Fruit fly (Drosophila melanogaster): ENCODE data around the gene CG5646.

Gene CG5646

DNA sequence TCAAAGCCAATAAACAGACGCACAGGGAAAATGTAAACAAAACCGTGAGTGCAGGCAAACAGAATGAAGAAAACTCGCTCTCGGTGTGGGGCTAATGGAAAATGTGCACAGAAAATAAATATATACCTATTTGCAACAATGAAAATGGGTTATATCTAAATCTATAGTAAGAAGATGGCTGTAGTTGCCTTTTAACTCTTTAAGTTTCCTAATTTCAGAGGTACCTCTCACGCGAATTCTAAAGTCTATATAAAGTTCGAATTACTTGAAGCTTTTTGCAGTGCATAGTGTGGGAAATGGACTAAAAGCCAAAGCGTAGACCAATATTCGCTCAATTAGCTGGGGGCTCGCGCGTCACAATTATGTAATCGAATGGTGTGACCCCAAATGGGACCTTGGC, 6.2 kb downstream of the CG5646 start (continued):
- TF ChIP-seq Asciz (GFP tag; optimal IDR thresholded peaks at IDR 0.05) (peak; percentile 84), pzg (GFP tag; optimal IDR thresholded peaks at IDR 0.05) (no peak), CTCF (GFP tag; optimal IDR thresholded peaks at IDR 0.05) (peak; percentile 8), CG2120 (GFP tag; optimal IDR thresholded peaks at IDR 0.05) (peak; percentile 68), Side (GFP tag; optimal IDR thresholded peaks at IDR 0.05) (peak; percentile 69), CG7372 (GFP tag; IDR thresholded peaks at IDR 0.05) (peak; percentile 59), fd102C (GFP tag; optimal IDR thresholded peaks at IDR 0.05) (no peak), MESR4 (GFP tag; optimal IDR thresholded peaks at IDR 0.05) (peak; percentile 14), MBD-R2 (GFP tag; IDR thresholded peaks at IDR 0.05) (peak; percentile 35; the same call in 1 of the 2 replicates), CG13894 (tag; optimal IDR thresholded peaks at IDR 0.05) (no peak), ERR (GFP tag; optimal IDR thresholded peaks at IDR 0.05) (peak; percentile 58), CG8359 (GFP tag; optimal IDR thresholded peaks at IDR 0.05; ENCODE audit: borderline replicate concordance) (peak; percentile 75), pum (GFP tag; optimal IDR thresholded peaks at IDR 0.05) (peak; percentile 77), Chrac-16 (GFP tag; optimal IDR thresholded peaks at IDR 0.05) (peak; percentile 78), Doc2 (GFP tag; IDR thresholded peaks at IDR 0.05) (no peak), CG33213 (GFP tag; optimal IDR thresholded peaks at IDR 0.05) (peak; percentile 60), CG13624 (GFP tag; optimal IDR thresholded peaks at IDR 0.05) (peak; percentile 63), CG17186 (GFP tag; optimal IDR thresholded peaks at IDR 0.05) (peak; percentile 15), CG9215 (GFP tag; IDR thresholded peaks at IDR 0.05) (peak; percentile 59), ato (GFP tag; IDR thresholded peaks at IDR 0.05; ENCODE audit: partially characterized antibody) (no peak), mirr (GFP tag; optimal IDR thresholded peaks at IDR 0.05) (no peak), dm (GFP tag; optimal IDR thresholded peaks at IDR 0.05) (peak; percentile 68), HLH54F (GFP tag; optimal IDR thresholded peaks at IDR 0.05) (peak; percentile 55), Atf-2 (GFP tag; optimal IDR thresholded peaks at IDR 0.05) (peak; percentile 50), danr (GFP tag; IDR thresholded peaks at IDR 0.05) (0 out of 2 replicates have a peak, but pooled peaks have one; percentile 53), salm (tag; optimal IDR thresholded peaks at IDR 0.05) (peak; percentile 83), schlank (tag; optimal IDR thresholded peaks at IDR 0.05) (no peak), CG16813 (GFP tag; IDR thresholded peaks at IDR 0.05; ENCODE audit: partially characterized antibody) (no peak), CG8089 (GFP tag; optimal IDR thresholded peaks at IDR 0.05) (peak; percentile 60), trh (GFP tag; optimal IDR thresholded peaks at IDR 0.05) (peak; percentile 53), CG3838 (GFP tag; optimal IDR thresholded peaks at IDR 0.05) (peak; percentile 32), Med (GFP tag) (peak; percentile 96), CG16863 (GFP tag; optimal IDR thresholded peaks at IDR 0.05) (peak; percentile 76), CG15696 (tag; optimal IDR thresholded peaks at IDR 0.05) (peak; percentile 47), CG3995 (GFP tag; optimal IDR thresholded peaks at IDR 0.05) (no peak), Pdp1 (GFP tag; optimal IDR thresholded peaks at IDR 0.05) (peak; percentile 73 to 81), D19B (GFP tag; optimal IDR thresholded peaks at IDR 0.05) (peak; percentile 43), NFAT (GFP tag; IDR thresholded peaks at IDR 0.05) (peak; percentile 65), CG2129 (GFP tag; IDR thresholded peaks at IDR 0.05; ENCODE audit: partially characterized antibody) (no peak), vvl (GFP tag; IDR thresholded peaks at IDR 0.05) (peak; percentile 86), CG9876 (GFP tag; optimal IDR thresholded peaks at IDR 0.05) (peak; percentile 56), phol (tag; optimal IDR thresholded peaks at IDR 0.05) (peak; percentile 90), exex (tag; optimal IDR thresholded peaks at IDR 0.05) (peak; percentile 24), GATAe (GFP tag; conservative IDR thresholded peaks at IDR 0.05) (no peak), cwo (GFP tag; optimal IDR thresholded peaks at IDR 0.05) (peak; percentile 68), CG4282 (GFP tag; optimal IDR thresholded peaks at IDR 0.05) (no peak), Xrp1 (GFP tag; IDR thresholded peaks at IDR 0.05) (peak; percentile 90), CG16815 (GFP tag; optimal IDR thresholded peaks at IDR 0.05) (peak; percentile 69), h (optimal IDR thresholded peaks at IDR 0.05) (no peak), Bteb2 (GFP tag; optimal IDR thresholded peaks at IDR 0.05) (peak; percentile 23), tin (GFP tag; optimal IDR thresholded peaks at IDR 0.05) (peak; percentile 86), CG8478 (optimal IDR thresholded peaks at IDR 0.05) (no peak)

Measured in whole organism, embryonic.